Fruit fly (Drosophila melanogaster): ENCODE measurements around the gene ru.

dm6 chr3L:1415931-1416330 lies 45.5 kb downstream of the ru start, which contains the start of gene FucTD:
- no peak for TF ChIP-seq Sin3A (optimal IDR thresholded peaks at IDR 0.05)
- TF ChIP-seq insv (optimal IDR thresholded peaks at IDR 0.05) = no peak
- TF ChIP-seq h (optimal IDR thresholded peaks at IDR 0.05) = no peak

Data from Kc167 (cell line).